Worm (Caenorhabditis elegans): ENCODE results near the gene pqn-16.

Gene pqn-16

ce11 chrV:9186028-9186427 lies 12.1 kb downstream of the pqn-16 start:
- TF ChIP-seq nhr-11 (tag; optimal IDR thresholded peaks at IDR 0.05) = no peak
- no peak for TF ChIP-seq tbx-2 (tag; optimal IDR thresholded peaks at IDR 0.05)
- TF ChIP-seq nhr-23 (tag; optimal IDR thresholded peaks at IDR 0.05) = no peak
- TF ChIP-seq nhr-67 (tag; optimal IDR thresholded peaks at IDR 0.05) = no peak
- no peak for TF ChIP-seq fos-1 (tag; optimal IDR thresholded peaks at IDR 0.05)
- TF ChIP-seq elt-3 (tag; optimal IDR thresholded peaks at IDR 0.05) = no peak
- TF ChIP-seq ceh-16 (tag; optimal IDR thresholded peaks at IDR 0.05) = no peak
- TF ChIP-seq nfya-1 (tag; optimal IDR thresholded peaks at IDR 0.05; ENCODE audit: insufficient read depth) = no peak
- TF ChIP-seq egl-5 (tag; optimal IDR thresholded peaks at IDR 0.05) = no peak
- TF ChIP-seq lsy-12 (tag; optimal IDR thresholded peaks at IDR 0.05) = no peak
- TF ChIP-seq snpc-4 (tag; optimal IDR thresholded peaks at IDR 0.05) = no peak
- TF ChIP-seq jun-1 (tag; optimal IDR thresholded peaks at IDR 0.05) = no peak
- no peak for TF ChIP-seq ceh-9 (tag; optimal IDR thresholded peaks at IDR 0.05)

ce11 chrV:9191406-9191805 lies 17.5 kb downstream of the pqn-16 start, which contains the start of gene sphr-1:
TSS of gene sphr-1 (plus strand) at chrV:9191610.
- TF ChIP-seq nfya-1 (tag; optimal IDR thresholded peaks at IDR 0.05; ENCODE audit: insufficient read depth) (peak; percentile 32), eor-1 (tag; optimal IDR thresholded peaks at IDR 0.05) (no peak), ztf-11 (tag; optimal IDR thresholded peaks at IDR 0.05) (no peak), hmg-11 (tag; optimal IDR thresholded peaks at IDR 0.05) (peak; percentile 43), egl-5 (tag; optimal IDR thresholded peaks at IDR 0.05) (no peak), tbx-2 (tag; optimal IDR thresholded peaks at IDR 0.05) (no peak), daf-12 (tag; optimal IDR thresholded peaks at IDR 0.05) (no peak)

ce11 chrV:9194055-9194454 lies 20.2 kb downstream of the pqn-16 start:
- peak; percentile 17 for TF ChIP-seq fkh-10 (GFP tag; optimal IDR thresholded peaks at IDR 0.05)
- TF ChIP-seq egl-27 (tag; optimal IDR thresholded peaks at IDR 0.05) = no peak
- no peak for TF ChIP-seq mdl-1 (tag; optimal IDR thresholded peaks at IDR 0.05)

ce11 chrV:9197121-9197520 lies 23.2 kb downstream of the pqn-16 start, which contains the start of gene C24B5.4:
TSS of gene C24B5.4 (minus strand) at chrV:9197326.
- no peak for TF ChIP-seq lsy-12 (tag; optimal IDR thresholded peaks at IDR 0.05)
- TF ChIP-seq elt-2 (tag; optimal IDR thresholded peaks at IDR 0.05) = peak; percentile 6
- no peak for TF ChIP-seq egl-27 (tag; optimal IDR thresholded peaks at IDR 0.05)

- no peak for TF ChIP-seq elt-2 (tag; optimal IDR thresholded peaks at IDR 0.05)
- TF ChIP-seq unc-39 (tag; optimal IDR thresholded peaks at IDR 0.05) = no peak
- TF ChIP-seq ztf-4 (tag; optimal IDR thresholded peaks at IDR 0.05) = no peak
- no peak for TF ChIP-seq ceh-28 (tag; optimal IDR thresholded peaks at IDR 0.05)
- no peak for TF ChIP-seq pqm-1 (tag; optimal IDR thresholded peaks at IDR 0.05)
- TF ChIP-seq ama-1 (optimal IDR thresholded peaks at IDR 0.05) = no peak
- no peak for TF ChIP-seq tbx-2 (tag; optimal IDR thresholded peaks at IDR 0.05)
- no peak for TF ChIP-seq egl-27 (tag; optimal IDR thresholded peaks at IDR 0.05)
- no peak for TF ChIP-seq nhr-28 (tag; optimal IDR thresholded peaks at IDR 0.05)
- TF ChIP-seq nhr-77 (tag; optimal IDR thresholded peaks at IDR 0.05) = no peak
- no peak for TF ChIP-seq ceh-16 (tag; optimal IDR thresholded peaks at IDR 0.05)
- TF ChIP-seq nfya-1 (tag; optimal IDR thresholded peaks at IDR 0.05; ENCODE audit: insufficient read depth) = no peak
- TF ChIP-seq mdl-1 (tag; optimal IDR thresholded peaks at IDR 0.05) = no peak
These were observed 25.0 kb downstream of the pqn-16 start, which contains the start of gene str-177 for ce11 chrV:9198887-9199286. TSS of gene str-177 (minus strand) at chrV:9198987.

- no peak for TF ChIP-seq fos-1 (tag; optimal IDR thresholded peaks at IDR 0.05)
- peak; percentile 91 for TF ChIP-seq elt-2 (tag; optimal IDR thresholded peaks at IDR 0.05)
- TF ChIP-seq snpc-4 (tag; optimal IDR thresholded peaks at IDR 0.05) = no peak
- TF ChIP-seq pqm-1 (tag; optimal IDR thresholded peaks at IDR 0.05) = peak; percentile 89
- no peak for TF ChIP-seq aly-2 (tag; optimal IDR thresholded peaks at IDR 0.05)
- no peak for TF ChIP-seq eor-1 (tag; optimal IDR thresholded peaks at IDR 0.05)
- no peak for TF ChIP-seq unc-62 (GFP tag; optimal IDR thresholded peaks at IDR 0.05)
These were observed 28.8 kb downstream of the pqn-16 start, which contains the start of gene asp-2 for ce11 chrV:9202710-9203109. TSS of gene asp-2 (plus strand) at chrV:9203077.

- TF ChIP-seq pha-4 (tag; optimal IDR thresholded peaks at IDR 0.05) (peak; percentile 59), lsy-12 (tag; optimal IDR thresholded peaks at IDR 0.05) (no peak)
These were observed 33.5 kb downstream of the pqn-16 start, which contains the start of gene inx-10 for ce11 chrV:9207377-9207776. TSS of gene inx-10 (minus strand) at chrV:9207477.

Data from whole organism, L3 larva.